Fruit fly (Drosophila melanogaster): Measurements from ENCODE around the gene pot.

- TF ChIP-seq CG1620 (GFP tag; optimal IDR thresholded peaks at IDR 0.05) (no peak), CG33017 (tag; optimal IDR thresholded peaks at IDR 0.05) (no peak), CG14711 (tag; optimal IDR thresholded peaks at IDR 0.05) (no peak), cic (GFP tag; optimal IDR thresholded peaks at IDR 0.05) (no peak), Clk (GFP tag; optimal IDR thresholded peaks at IDR 0.05) (no peak), CG5204 (GFP tag; optimal IDR thresholded peaks at IDR 0.05) (no peak), Mnt (GFP tag; optimal IDR thresholded peaks at IDR 0.05) (no peak), toe (GFP tag; optimal IDR thresholded peaks at IDR 0.05) (no peak), CG12768 (GFP tag; optimal IDR thresholded peaks at IDR 0.05) (no peak), Crg-1 (GFP tag; optimal IDR thresholded peaks at IDR 0.05) (no peak), tj (GFP tag; optimal IDR thresholded peaks at IDR 0.05) (no peak)
These were observed 13.7 kb upstream of the pot start, which contains the start of gene Pdzd8 for dm6 chrX:11930726-11931125.
